Fruit fly (Drosophila melanogaster): ENCODE results near the gene SNF4Agamma.
A peak's percentile ranks its signal among the peaks of the same experiment; 100 is the strongest.

SNF4Agamma gene

DNA sequence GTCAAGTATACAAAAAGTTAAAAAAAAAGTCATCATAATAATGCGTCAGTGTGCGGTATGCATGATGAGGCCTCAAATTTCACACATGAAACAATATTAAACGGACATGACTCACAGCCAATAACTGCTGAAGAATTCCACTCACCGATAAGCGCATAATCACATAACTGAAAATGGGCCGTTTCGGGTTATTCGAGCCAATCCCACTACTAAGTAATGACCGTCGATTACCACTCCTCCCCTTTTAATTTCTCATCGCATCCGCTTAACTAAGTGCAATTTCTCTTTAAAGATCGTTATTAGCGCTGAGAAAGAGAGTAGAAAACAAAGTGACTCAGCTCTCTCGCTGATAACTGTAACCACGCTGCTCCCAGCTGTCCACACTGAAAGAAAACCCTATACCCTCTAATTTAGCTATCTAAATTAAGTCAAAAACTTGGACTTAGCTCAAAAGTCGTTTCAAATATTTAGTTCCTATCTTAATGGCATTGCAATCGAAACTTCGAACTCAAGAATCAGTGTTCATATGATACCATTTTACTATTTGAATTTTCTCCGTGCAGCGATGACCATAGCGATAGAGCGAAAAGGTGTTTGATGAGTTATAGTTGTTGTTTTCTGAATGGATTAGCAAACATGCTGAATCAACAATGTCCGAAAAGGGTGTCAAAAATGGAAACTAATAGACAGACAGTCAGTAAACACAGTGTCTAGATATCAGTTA lies 27.6 kb upstream of the SNF4Agamma start (continued):
- TF ChIP-seq spab (GFP tag; optimal IDR thresholded peaks at IDR 0.05) (no peak), CG11294 (GFP tag; IDR thresholded peaks at IDR 0.05) (peak; percentile 62; the same call in 1 of the 2 replicates), CG6163 (GFP tag; IDR thresholded peaks at IDR 0.05) (peak; percentile 92), Smox (GFP tag; optimal IDR thresholded peaks at IDR 0.05) (no peak), CG8632 (GFP tag; optimal IDR thresholded peaks at IDR 0.05) (peak; percentile 62), Blimp-1 (GFP tag; optimal IDR thresholded peaks at IDR 0.05) (no peak), CG3032 (tag; optimal IDR thresholded peaks at IDR 0.05) (peak; percentile 63), dac (GFP tag; optimal IDR thresholded peaks at IDR 0.05) (peak; percentile 52), Ets21C (GFP tag; optimal IDR thresholded peaks at IDR 0.05) (no peak), svp (GFP tag) (peak; percentile 81), Hr38 (GFP tag; optimal IDR thresholded peaks at IDR 0.05) (no peak), CG8319 (GFP tag; optimal IDR thresholded peaks at IDR 0.05) (peak; percentile 28), acj6 (GFP tag; optimal IDR thresholded peaks at IDR 0.05) (peak; percentile 76), CG7368 (GFP tag; optimal IDR thresholded peaks at IDR 0.05) (peak; percentile 52), fd59A (GFP tag; optimal IDR thresholded peaks at IDR 0.05) (peak; percentile 6), Sox15 (GFP tag; optimal IDR thresholded peaks at IDR 0.05) (peak; percentile 51), OdsH (GFP tag; optimal IDR thresholded peaks at IDR 0.05) (peak; percentile 83), Hr4 (GFP tag; optimal IDR thresholded peaks at IDR 0.05) (peak; percentile 91)

DNA sequence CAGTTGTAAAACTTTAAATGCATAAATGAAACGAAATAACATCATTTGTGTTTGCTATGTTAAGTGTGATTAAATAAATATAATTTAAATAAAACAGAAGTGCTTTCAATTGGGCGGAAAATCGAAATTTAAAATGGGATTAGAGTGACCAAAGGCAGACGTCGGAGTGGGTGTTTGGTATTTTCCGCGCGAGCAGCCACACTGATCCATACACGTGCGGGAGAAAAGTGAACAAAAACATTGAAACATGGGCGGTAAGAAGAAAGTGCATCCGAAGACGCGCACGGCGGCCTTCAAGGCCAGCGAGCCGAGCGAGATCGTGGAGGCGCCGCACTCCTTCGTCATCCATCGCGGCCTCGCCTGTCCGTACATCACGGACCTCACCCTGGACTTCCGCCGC lies 24.5 kb upstream of the SNF4Agamma start, which contains the start of gene ppan:
TSS of gene ppan (plus strand) at position 198 of the 400 bp plus-strand sequence.
- TF ChIP-seq Gug (GFP tag; IDR thresholded peaks at IDR 0.05): no peak
- TF ChIP-seq CG6792 (GFP tag; optimal IDR thresholded peaks at IDR 0.05): no peak
- TF ChIP-seq Sox14 (GFP tag; optimal IDR thresholded peaks at IDR 0.05): peak; percentile 47
- peak; percentile 24 for TF ChIP-seq dsx (GFP tag; optimal IDR thresholded peaks at IDR 0.05; ENCODE audit: poor library complexity, severe bottlenecking)
- TF ChIP-seq fd59A (GFP tag; optimal IDR thresholded peaks at IDR 0.05): no peak
- peak; percentile 44 for TF ChIP-seq Eip78C (GFP tag)
- peak; percentile 0 for TF ChIP-seq esn (GFP tag; optimal IDR thresholded peaks at IDR 0.05)

DNA sequence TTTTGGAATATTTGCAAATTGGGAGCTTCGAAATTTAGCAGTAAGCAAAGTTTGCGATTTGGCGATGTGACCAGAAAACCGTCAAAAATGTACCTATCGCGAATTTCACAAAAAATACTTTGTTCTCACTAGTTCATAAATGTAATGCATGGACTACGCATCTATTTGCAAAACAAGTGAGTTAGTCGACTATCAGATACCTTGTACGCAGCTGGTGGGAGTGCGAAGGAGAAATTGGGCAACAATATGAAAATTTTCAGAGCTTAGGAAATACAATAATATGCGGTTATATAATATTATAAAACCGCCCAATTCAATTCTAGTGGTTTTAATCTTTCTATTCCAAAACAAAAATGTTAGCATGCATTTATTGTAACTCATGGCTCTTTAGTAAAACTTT lies 21.8 kb upstream of the SNF4Agamma start, which contains the start of gene Bdbt:
TSS of gene Bdbt (minus strand) at position 73 of the 400 bp plus-strand sequence.
- no peak for TF ChIP-seq eg (GFP tag; IDR thresholded peaks at IDR 0.05)
- TF ChIP-seq CG6854 (GFP tag; optimal IDR thresholded peaks at IDR 0.05): no peak
- TF ChIP-seq esn (GFP tag; optimal IDR thresholded peaks at IDR 0.05): peak; percentile 53
- peak; percentile 68 for TF ChIP-seq CG31627 (GFP tag; optimal IDR thresholded peaks at IDR 0.05)
- no peak for TF ChIP-seq CG15336 (GFP tag; IDR thresholded peaks at IDR 0.05)
- TF ChIP-seq acj6 (GFP tag; optimal IDR thresholded peaks at IDR 0.05): no peak
- TF ChIP-seq Sox102F (GFP tag; optimal IDR thresholded peaks at IDR 0.05): no peak
- TF ChIP-seq CG9139 (GFP tag; optimal IDR thresholded peaks at IDR 0.05): no peak
- peak; percentile 57 for TF ChIP-seq Hr39 (GFP tag; optimal IDR thresholded peaks at IDR 0.05)
- peak; percentile 0 for TF ChIP-seq dsx (GFP tag; optimal IDR thresholded peaks at IDR 0.05; ENCODE audit: poor library complexity, severe bottlenecking)
- no peak for TF ChIP-seq CG8119 (GFP tag; IDR thresholded peaks at IDR 0.05)
- TF ChIP-seq salr (GFP tag; optimal IDR thresholded peaks at IDR 0.05): no peak
- no peak for TF ChIP-seq CG11762 (GFP tag; optimal IDR thresholded peaks at IDR 0.05; ENCODE audit: insufficient read depth)
- TF ChIP-seq cyc (GFP tag; optimal IDR thresholded peaks at IDR 0.05): peak; percentile 51
- peak; percentile 85 for TF ChIP-seq Eip78C (GFP tag)
- TF ChIP-seq lz (GFP tag; optimal IDR thresholded peaks at IDR 0.05): peak; percentile 53
- TF ChIP-seq CG6792 (GFP tag; optimal IDR thresholded peaks at IDR 0.05): peak; percentile 14
- TF ChIP-seq fkh (GFP tag; optimal IDR thresholded peaks at IDR 0.05): no peak
- TF ChIP-seq CG3032 (tag; optimal IDR thresholded peaks at IDR 0.05): peak; percentile 47
- peak; percentile 43 for TF ChIP-seq Sox14 (GFP tag; optimal IDR thresholded peaks at IDR 0.05)
- no peak for TF ChIP-seq CG10631 (GFP tag; optimal IDR thresholded peaks at IDR 0.05)
- no peak for TF ChIP-seq Ets21C (GFP tag; optimal IDR thresholded peaks at IDR 0.05)
- TF ChIP-seq Lpt (GFP tag; optimal IDR thresholded peaks at IDR 0.05): no peak
- TF ChIP-seq CG6163 (GFP tag; IDR thresholded peaks at IDR 0.05): peak; percentile 54; the same call in 2 of the 3 replicates
- TF ChIP-seq CG8632 (GFP tag; optimal IDR thresholded peaks at IDR 0.05): no peak
- peak; percentile 5 for TF ChIP-seq Sox15 (GFP tag; optimal IDR thresholded peaks at IDR 0.05)
- TF ChIP-seq CG10669 (GFP tag; optimal IDR thresholded peaks at IDR 0.05): no peak
